Fruit fly (Drosophila melanogaster) whole organism, embryonic: Measurements from ENCODE around the gene CG17145.

Experiments
- Abd-B ChIP-seq: fragments of 200-800 bp; sonication (Bioruptor generic); optimal IDR thresholded peaks from 2 replicates; lab custom pipeline; 2018; ENCODE audit warnings: missing biosample characterization, mild to moderate bottlenecking, missing genetic modification characterization, moderate library complexity
- BtbVII ChIP-seq: fragments of 200-800 bp; sonication (Bioruptor generic); optimal IDR thresholded peaks from 3 replicates; lab custom pipeline; 2017; ENCODE audit warnings: missing biosample characterization, mild to moderate bottlenecking, missing genetic modification characterization
- CG11696 ChIP-seq: fragments of 200-800 bp; sonication (Bioruptor generic); IDR thresholded peaks from 2 replicates; pipeline ENCODE4 v1.3.6; 2022; ENCODE audit warnings: missing biosample characterization, missing genetic modification characterization
- CG13287 ChIP-seq: fragments of 200-800 bp; sonication (Bioruptor generic); IDR thresholded peaks from 2 replicates; pipeline ENCODE4 v1.3.6; 2022; ENCODE audit warnings: missing biosample characterization, missing genetic modification characterization; ENCODE audit not compliant: partially characterized antibody
- CG18599 ChIP-seq: fragments of 200-800 bp; sonication (Bioruptor generic); optimal IDR thresholded peaks from 3 replicates; lab custom pipeline; 2017; ENCODE audit warnings: missing biosample characterization, missing genetic modification characterization, mild to moderate bottlenecking, moderate library complexity, missing genetic modification reagents
- CG2712 ChIP-seq: fragments of 200-800 bp; optimal IDR thresholded peaks from 3 replicates; lab custom pipeline; 2019; ENCODE audit warnings: missing biosample characterization, mild to moderate bottlenecking, missing genetic modification characterization, moderate library complexity
- CG30431 ChIP-seq: fragments of 200-800 bp; sonication (Bioruptor generic); optimal IDR thresholded peaks from 2 replicates; lab custom pipeline; 2017; ENCODE audit warnings: missing biosample characterization, missing genetic modification characterization
- CG34376 ChIP-seq: fragments of 200-800 bp; sonication (Bioruptor generic); optimal IDR thresholded peaks from 2 replicates; lab custom pipeline; 2018; ENCODE audit warnings: missing biosample characterization, mild to moderate bottlenecking, missing genetic modification characterization
- CG34422 ChIP-seq: fragments of 200-800 bp; sonication (Bioruptor generic); IDR thresholded peaks from 3 replicates; pipeline ENCODE4 v1.3.6; 2022; ENCODE audit warnings: missing biosample characterization, missing genetic modification characterization
- CG5180 ChIP-seq: fragments of 200-800 bp; sonication (Bioruptor generic); optimal IDR thresholded peaks from 3 replicates; lab custom pipeline; 2017; ENCODE audit warnings: missing biosample characterization, missing genetic modification characterization, mild to moderate bottlenecking, moderate library complexity, missing genetic modification reagents
- CG8765 ChIP-seq: fragments of 200-800 bp; sonication (Bioruptor generic); IDR thresholded peaks from 2 replicates; pipeline ENCODE4 v1.3.6; 2022; ENCODE audit warnings: missing biosample characterization, missing genetic modification characterization
- CG9609 ChIP-seq: fragments of 200-800 bp; sonication (Bioruptor generic); optimal IDR thresholded peaks from 3 replicates; lab custom pipeline; 2016; ENCODE audit warnings: missing biosample characterization, missing genetic modification characterization
- D ChIP-seq, 2 experiments: fragments of 200-800 bp in 1 of 2; fragments of >200 bp in 1 of 2; sonication (Bioruptor generic) in 1 of 2; optimal IDR thresholded peaks; 2 replicates in 1 of 2; 3 replicates in 1 of 2; lab custom pipeline; 2017; ENCODE audit warnings: mild to moderate bottlenecking in 1 of 2, missing biosample characterization in 1 of 2, missing genetic modification characterization in 1 of 2, missing genetic modification reagents in 1 of 2
- Fer1 ChIP-seq: fragments of 200-800 bp; sonication (Bioruptor generic); optimal IDR thresholded peaks from 2 replicates; lab custom pipeline; 2017; ENCODE audit warnings: missing biosample characterization, mild to moderate bottlenecking, missing genetic modification characterization
- GATAe ChIP-seq: fragments of 200-800 bp; sonication (Bioruptor generic); conservative IDR thresholded peaks from 2 replicates; pipeline ENCODE4 v1.3.6; 2022; ENCODE audit warnings: missing biosample characterization, missing genetic modification characterization
- Hey ChIP-seq: fragments of 200-800 bp; sonication (Bioruptor generic); optimal IDR thresholded peaks from 3 replicates; lab custom pipeline; 2018; ENCODE audit warnings: missing biosample characterization, mild to moderate bottlenecking, missing genetic modification characterization
- HmgZ ChIP-seq: fragments of 200-800 bp; sonication (Bioruptor generic); optimal IDR thresholded peaks from 2 replicates; lab custom pipeline; 2018; ENCODE audit warnings: missing biosample characterization, mild to moderate bottlenecking, missing genetic modification characterization
- Lim3 ChIP-seq: fragments of 200-800 bp; sonication (Bioruptor generic); IDR thresholded peaks from 2 replicates; pipeline ENCODE4 v1.3.6; 2022; ENCODE audit warnings: missing biosample characterization, missing genetic modification characterization
- Med ChIP-seq: fragments of 200-800 bp; sonication (Bioruptor generic); peaks from one replicate; lab custom pipeline; 2016; ENCODE audit warnings: missing biosample characterization, missing genetic modification characterization, mild to moderate bottlenecking, inconsistent platforms, moderate library complexity
- Pdp1 ChIP-seq, 2 experiments: fragments of 200-800 bp; sonication (Bioruptor generic); optimal IDR thresholded peaks; 3 replicates each; lab custom pipeline; 2016; ENCODE audit warnings: missing biosample characterization in 2 of 2, missing genetic modification characterization in 2 of 2, mild to moderate bottlenecking in 1 of 2, moderate library complexity in 1 of 2
- caup ChIP-seq: fragments of 200-800 bp; sonication (Bioruptor generic); optimal IDR thresholded peaks from 3 replicates; lab custom pipeline; 2017; ENCODE audit warnings: missing biosample characterization, mild to moderate bottlenecking, missing genetic modification characterization, moderate library complexity; ENCODE audit not compliant: severe bottlenecking
- cg ChIP-seq: fragments of 200-800 bp; sonication (Bioruptor generic); optimal IDR thresholded peaks from 3 replicates; lab custom pipeline; 2019; ENCODE audit warnings: missing biosample characterization, mild to moderate bottlenecking, missing genetic modification characterization, moderate library complexity
- crol ChIP-seq: fragments of 200-800 bp; sonication (Bioruptor generic); IDR thresholded peaks from 2 replicates; pipeline ENCODE4 v1.3.6; 2022; ENCODE audit warnings: missing biosample characterization, missing genetic modification characterization
- cwo ChIP-seq: fragments of 200-800 bp; sonication (Bioruptor generic); optimal IDR thresholded peaks from 3 replicates; lab custom pipeline; 2017; ENCODE audit warnings: missing biosample characterization, missing genetic modification characterization, mild to moderate bottlenecking, moderate library complexity, missing genetic modification reagents
- exex ChIP-seq: fragments of 200-800 bp; sonication (Bioruptor generic); optimal IDR thresholded peaks from 4 replicates; lab custom pipeline; 2018; ENCODE audit warnings: missing biosample characterization, mild to moderate bottlenecking, missing genetic modification characterization, moderate library complexity
- grn ChIP-seq: fragments of 200-800 bp; sonication (Bioruptor generic); optimal IDR thresholded peaks from 3 replicates; lab custom pipeline; 2017; ENCODE audit warnings: missing biosample characterization, missing genetic modification characterization
- gro ChIP-seq: fragments of 200-800 bp; sonication (Bioruptor generic); optimal IDR thresholded peaks from 2 replicates; lab custom pipeline; 2016; ENCODE audit warnings: missing biosample characterization, missing genetic modification characterization
- jigr1 ChIP-seq: fragments of 200-800 bp; sonication (Bioruptor generic); IDR thresholded peaks from 3 replicates; pipeline ENCODE4 v1.3.6; 2022; ENCODE audit warnings: missing biosample characterization, missing genetic modification characterization
- jumu ChIP-seq: fragments of 200-800 bp; sonication (Bioruptor generic); optimal IDR thresholded peaks from 3 replicates; lab custom pipeline; 2016; ENCODE audit warnings: missing biosample characterization, missing genetic modification characterization
- lab ChIP-seq: fragments of 200-800 bp; sonication (Bioruptor generic); optimal IDR thresholded peaks from 3 replicates; lab custom pipeline; 2017; ENCODE audit warnings: missing biosample characterization, missing genetic modification characterization, mild to moderate bottlenecking, moderate library complexity, missing genetic modification reagents
- mirr ChIP-seq: fragments of 200-800 bp; sonication (Bioruptor generic); optimal IDR thresholded peaks from 3 replicates; lab custom pipeline; 2018; ENCODE audit warnings: missing biosample characterization, mild to moderate bottlenecking, missing genetic modification characterization
- pzg ChIP-seq: fragments of 200-800 bp; sonication (Bioruptor generic); optimal IDR thresholded peaks from 3 replicates; lab custom pipeline; 2018; ENCODE audit warnings: missing biosample characterization, mild to moderate bottlenecking, missing genetic modification characterization, moderate library complexity
- salm ChIP-seq: fragments of 200-800 bp; sonication (Bioruptor generic); optimal IDR thresholded peaks from 2 replicates; lab custom pipeline; 2018; ENCODE audit warnings: missing biosample characterization, mild to moderate bottlenecking, missing genetic modification characterization
- sd ChIP-seq: fragments of 200-800 bp; sonication (Bioruptor generic); optimal IDR thresholded peaks from 3 replicates; lab custom pipeline; 2018; ENCODE audit warnings: missing biosample characterization, mild to moderate bottlenecking, missing genetic modification characterization, moderate library complexity
- sens ChIP-seq: fragments of 200-800 bp; sonication (Bioruptor generic); peaks from one replicate; lab custom pipeline; 2016; ENCODE audit warnings: missing biosample characterization, missing genetic modification characterization
- sug ChIP-seq: fragments of 200-800 bp; optimal IDR thresholded peaks from 2 replicates; lab custom pipeline; 2019; ENCODE audit warnings: missing biosample characterization, mild to moderate bottlenecking, missing genetic modification characterization, moderate library complexity
- vnd ChIP-seq: fragments of 200-800 bp; sonication (Bioruptor generic); IDR thresholded peaks from 3 replicates; pipeline ENCODE4 v1.3.6; 2022; ENCODE audit warnings: missing biosample characterization, missing genetic modification characterization; ENCODE audit not compliant: partially characterized antibody
- zen2 ChIP-seq: fragments of 200-800 bp; sonication (Bioruptor generic); IDR thresholded peaks from 3 replicates; pipeline ENCODE4 v1.3.6; 2022; ENCODE audit warnings: missing biosample characterization, missing genetic modification characterization; ENCODE audit not compliant: partially characterized antibody
- zfh2 ChIP-seq: fragments of 200-800 bp; sonication (Bioruptor generic); optimal IDR thresholded peaks from 2 replicates; lab custom pipeline; 2016; ENCODE audit warnings: missing biosample characterization, missing genetic modification characterization

Gene CG17145

DNA sequence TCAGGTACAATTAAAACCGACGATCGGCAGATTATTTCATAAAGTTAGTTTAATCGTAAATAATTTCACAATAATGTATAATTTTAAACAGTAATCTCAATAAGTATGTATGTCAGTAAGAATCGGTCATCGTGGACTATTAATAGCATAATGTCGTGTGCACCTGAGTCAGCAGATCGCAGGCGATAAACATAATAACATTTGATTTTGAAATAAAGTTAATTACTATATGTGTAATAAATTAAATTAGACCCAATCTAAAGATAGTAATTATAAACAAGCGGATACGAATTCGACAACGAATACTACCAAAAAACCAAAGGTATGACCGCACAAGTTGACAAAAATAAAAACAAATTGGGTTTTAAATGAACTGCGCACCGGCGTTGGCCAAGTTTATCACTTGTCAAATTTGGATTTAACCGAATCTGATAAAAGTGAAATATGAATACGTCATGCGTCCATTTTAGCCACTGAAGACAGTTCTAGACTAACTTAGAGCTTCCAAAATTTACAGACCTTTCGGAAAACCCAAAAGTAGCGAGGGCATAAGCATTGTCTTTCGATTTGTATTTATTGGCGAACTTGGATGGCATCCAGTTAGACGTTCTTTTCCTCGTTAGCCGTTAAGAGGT, 14.5 kb upstream of the CG17145 start, which contains the start of gene CG6996:
TSS of gene CG6996 (plus strand) at position 585 of the 635 bp plus-strand sequence.
- TF ChIP-seq CG2712 (tag; lab: Kevin White, UChicago) (no peak), sens (GFP tag; lab: Kevin White, UChicago) (peak; percentile 11), grn (GFP tag; lab: Kevin White, UChicago) (peak; percentile 20), exex (peak; percentile 79), jumu (no peak)

dm6 chr3L:20209092-20209491, 12.5 kb upstream of the CG17145 start:
- TF ChIP-seq sug (tag; lab: Kevin White, UChicago) (peak; percentile 90), sd (tag; lab: Kevin White, UChicago) (peak; percentile 84), lab (GFP tag; lab: Kevin White, UChicago) (no peak), CG34422 (GFP tag; lab: Robert Waterston, UW) (no peak), Lim3 (GFP tag; lab: Robert Waterston, UW) (peak; percentile 70; the same call in 1 of the 2 replicates), Hey (peak; percentile 75), CG5180 (GFP tag; lab: Kevin White, UChicago) (no peak), CG34376 (GFP tag; lab: Kevin White, UChicago) (peak; percentile 90), caup (GFP tag; lab: Kevin White, UChicago) (peak; percentile 37), mirr (GFP tag; lab: Kevin White, UChicago) (peak; percentile 98), gro (GFP tag; lab: Kevin White, UChicago) (peak; percentile 74), D (optimal IDR thresholded peaks at IDR 0.05; lab: Kevin White, UChicago) (no peak), D (GFP tag; optimal IDR thresholded peaks at IDR 0.05; lab: Kevin White, UChicago) (no peak), crol (no peak), grn (GFP tag; lab: Kevin White, UChicago) (peak; percentile 96), BtbVII (peak; percentile 23), GATAe (GFP tag; lab: Robert Waterston, UW) (peak; percentile 59), vnd (GFP tag; lab: Robert Waterston, UW) (0 out of 3 replicates have a peak, but pooled peaks have one; percentile 12), CG13287 (no peak), Fer1 (peak; percentile 3), Pdp1 (GFP tag; optimal IDR thresholded peaks at IDR 0.05; lab: Kevin White, UChicago) (peak in 1 of 2 experiments; percentile 76), jigr1 (GFP tag; lab: Robert Waterston, UW) (no peak), HmgZ (tag; lab: Kevin White, UChicago) (peak; percentile 9), CG11696 (no peak), cg (GFP tag; lab: Kevin White, UChicago) (no peak), CG30431 (no peak), Abd-B (GFP tag; lab: Kevin White, UChicago) (no peak), zen2 (no peak), Med (GFP tag; lab: Kevin White, UChicago) (peak; percentile 2), CG9609 (GFP tag; lab: Kevin White, UChicago) (no peak), exex (peak; percentile 100), CG18599 (GFP tag; lab: Kevin White, UChicago) (peak; percentile 24), CG8765 (GFP tag; lab: Robert Waterston, UW) (no peak), salm (tag; lab: Kevin White, UChicago) (peak; percentile 34), zfh2 (GFP tag; lab: Kevin White, UChicago) (no peak), pzg (no peak), cwo (peak; percentile 99)
